Fruit fly (Drosophila melanogaster) whole organism, embryonic: ENCODE measurements around the gene Trpgamma.
A peak's percentile ranks its signal among the peaks of the same experiment; 100 is the strongest.

ENCODE experiments used
- Asciz ChIP-seq: fragments of 200-800 bp; sonication (Bioruptor generic); optimal IDR thresholded peaks from 2 replicates; lab custom pipeline; 2017; ENCODE audit warnings: missing biosample characterization, mild to moderate bottlenecking, missing genetic modification characterization, missing genetic modification reagents
- CG10147 ChIP-seq: fragments of 200-800 bp; sonication (Bioruptor generic); optimal IDR thresholded peaks from 2 replicates; lab custom pipeline; 2019; ENCODE audit warnings: missing biosample characterization, mild to moderate bottlenecking, missing genetic modification characterization, moderate library complexity
- CG11695 ChIP-seq: fragments of 200-800 bp; sonication (Bioruptor generic); IDR thresholded peaks from 3 replicates; pipeline ENCODE4 v1.3.6; 2022; ENCODE audit warnings: missing biosample characterization, missing genetic modification characterization
- CG12299 ChIP-seq: fragments of 200-800 bp; sonication (Bioruptor generic); optimal IDR thresholded peaks from 2 replicates; lab custom pipeline; 2018; ENCODE audit warnings: missing biosample characterization, mild to moderate bottlenecking, missing genetic modification characterization
- CG14667 ChIP-seq: fragments of 200-800 bp; sonication (Bioruptor generic); IDR thresholded peaks from 2 replicates; pipeline ENCODE4 v1.3.6; 2022; ENCODE audit warnings: missing biosample characterization, missing genetic modification characterization
- CG14965 ChIP-seq: fragments of 200-800 bp; sonication (Bioruptor generic); optimal IDR thresholded peaks from 2 replicates; lab custom pipeline; 2016; ENCODE audit warnings: missing biosample characterization, missing genetic modification characterization, borderline replicate concordance
- CG17568 ChIP-seq: fragments of 200-800 bp; sonication (Bioruptor generic); optimal IDR thresholded peaks from 2 replicates; lab custom pipeline; 2018; ENCODE audit warnings: missing biosample characterization, mild to moderate bottlenecking, missing genetic modification characterization, moderate library complexity
- CG30431 ChIP-seq: fragments of 200-800 bp; sonication (Bioruptor generic); optimal IDR thresholded peaks from 2 replicates; lab custom pipeline; 2017; ENCODE audit warnings: missing biosample characterization, missing genetic modification characterization
- CG31224 ChIP-seq: fragments of 200-800 bp; sonication (Bioruptor generic); IDR thresholded peaks from 2 replicates; pipeline ENCODE4 v1.3.6; 2022; ENCODE audit warnings: missing biosample characterization, missing genetic modification characterization
- CG31365 ChIP-seq: fragments of 200-800 bp; sonication (Bioruptor generic); optimal IDR thresholded peaks from 2 replicates; lab custom pipeline; 2018; ENCODE audit warnings: missing biosample characterization, mild to moderate bottlenecking, missing genetic modification characterization
- CG32532 ChIP-seq: fragments of 200-800 bp; sonication (Bioruptor generic); IDR thresholded peaks from 2 replicates; pipeline ENCODE4 v1.3.6; 2022; ENCODE audit warnings: missing biosample characterization, missing genetic modification characterization
- CG32767 ChIP-seq: fragments of 200-800 bp; sonication (Bioruptor generic); IDR thresholded peaks from 2 replicates; pipeline ENCODE4 v1.3.6; 2022; ENCODE audit warnings: missing biosample characterization, missing genetic modification characterization
- CG34376 ChIP-seq: fragments of 200-800 bp; sonication (Bioruptor generic); optimal IDR thresholded peaks from 2 replicates; lab custom pipeline; 2018; ENCODE audit warnings: missing biosample characterization, mild to moderate bottlenecking, missing genetic modification characterization
- CG3847 ChIP-seq: fragments of 200-800 bp; sonication (Bioruptor generic); IDR thresholded peaks from 2 replicates; pipeline ENCODE4 v1.3.6; 2022; ENCODE audit warnings: missing biosample characterization, missing genetic modification characterization
- CG7963 ChIP-seq: fragments of 200-800 bp; sonication (Bioruptor generic); IDR thresholded peaks from 3 replicates; pipeline ENCODE4 v1.3.6; 2022; ENCODE audit warnings: missing biosample characterization, missing genetic modification characterization; ENCODE audit not compliant: partially characterized antibody
- CG9727 ChIP-seq: fragments of 200-800 bp; sonication (Bioruptor generic); optimal IDR thresholded peaks from 3 replicates; lab custom pipeline; 2017; ENCODE audit warnings: missing biosample characterization, mild to moderate bottlenecking, missing genetic modification characterization
- Dll ChIP-seq: fragments of 200-800 bp; sonication (Bioruptor generic); IDR thresholded peaks from 4 replicates; pipeline ENCODE4 v1.3.6; 2022; ENCODE audit warnings: missing biosample characterization, missing genetic modification characterization; ENCODE audit not compliant: partially characterized antibody
- E2f1 ChIP-seq: fragments of 200-800 bp; sonication (Bioruptor generic); IDR thresholded peaks from 2 replicates; pipeline ENCODE4 v1.3.6; 2022; ENCODE audit warnings: missing biosample characterization, missing genetic modification characterization
- E2f2 ChIP-seq: fragments of 200-800 bp; sonication (Bioruptor generic); IDR thresholded peaks from 2 replicates; pipeline ENCODE4 v1.3.6; 2022; ENCODE audit warnings: missing biosample characterization, missing genetic modification characterization
- Lhr ChIP-seq: fragments of 200-800 bp; sonication (Bioruptor generic); optimal IDR thresholded peaks from 3 replicates; lab custom pipeline; 2017; ENCODE audit warnings: mild to moderate bottlenecking, missing biosample characterization, missing genetic modification reagents, missing genetic modification characterization
- MTF-1 ChIP-seq: fragments of 200-800 bp; sonication (Bioruptor generic); optimal IDR thresholded peaks from 2 replicates; lab custom pipeline; 2018; ENCODE audit warnings: missing biosample characterization, mild to moderate bottlenecking, missing genetic modification characterization, borderline replicate concordance
- Max ChIP-seq: fragments of 200-800 bp; sonication (Bioruptor generic); optimal IDR thresholded peaks from 2 replicates; lab custom pipeline; 2016; ENCODE audit warnings: missing biosample characterization, mild to moderate bottlenecking, missing genetic modification characterization
- Ssrp ChIP-seq: fragments of 200-800 bp; sonication (Bioruptor generic); optimal IDR thresholded peaks from 2 replicates; lab custom pipeline; 2018; ENCODE audit warnings: missing biosample characterization, mild to moderate bottlenecking, missing genetic modification characterization, moderate library complexity
- YL-1 ChIP-seq: fragments of 200-800 bp; sonication (Bioruptor generic); optimal IDR thresholded peaks from 3 replicates; lab custom pipeline; 2017; ENCODE audit warnings: missing biosample characterization, mild to moderate bottlenecking, missing genetic modification characterization
- ac ChIP-seq: fragments of 200-800 bp; sonication (Bioruptor generic); optimal IDR thresholded peaks from 3 replicates; lab custom pipeline; 2017; ENCODE audit warnings: missing biosample characterization, mild to moderate bottlenecking, missing genetic modification characterization
- bab2 ChIP-seq: fragments of 200-800 bp; sonication (Bioruptor generic); optimal IDR thresholded peaks from 2 replicates; lab custom pipeline; 2016; ENCODE audit warnings: missing biosample characterization, missing genetic modification characterization
- chinmo ChIP-seq: fragments of 200-800 bp; sonication (Bioruptor generic); IDR thresholded peaks from 4 replicates; pipeline ENCODE4 v1.3.6; 2022; ENCODE audit warnings: missing biosample characterization, missing genetic modification characterization; ENCODE audit not compliant: partially characterized antibody
- chn ChIP-seq: fragments of 200-800 bp; sonication (Bioruptor generic); optimal IDR thresholded peaks from 2 replicates; lab custom pipeline; 2016; ENCODE audit warnings: missing biosample characterization, missing genetic modification characterization
- crc ChIP-seq: fragments of 200-800 bp; sonication (Bioruptor generic); optimal IDR thresholded peaks from 2 replicates; lab custom pipeline; 2016; ENCODE audit warnings: missing biosample characterization, missing genetic modification characterization
- emc ChIP-seq: fragments of 200-800 bp; sonication (Bioruptor generic); optimal IDR thresholded peaks from 2 replicates; lab custom pipeline; 2016; ENCODE audit warnings: missing biosample characterization, missing genetic modification characterization
- fd96Cb ChIP-seq: fragments of 200-800 bp; sonication (Bioruptor generic); optimal IDR thresholded peaks from 2 replicates; lab custom pipeline; 2018; ENCODE audit warnings: missing biosample characterization, mild to moderate bottlenecking, missing genetic modification characterization, moderate library complexity
- ftz-f1 ChIP-seq: fragments of 200-800 bp; sonication (Bioruptor generic); optimal IDR thresholded peaks from 2 replicates; lab custom pipeline; 2016; ENCODE audit warnings: missing biosample characterization, missing genetic modification characterization
- gro ChIP-seq: fragments of 200-800 bp; sonication (Bioruptor generic); optimal IDR thresholded peaks from 2 replicates; lab custom pipeline; 2016; ENCODE audit warnings: missing biosample characterization, missing genetic modification characterization
- h ChIP-seq: fragments of >200 bp; optimal IDR thresholded peaks from 2 replicates; lab custom pipeline; 2017
- jumu ChIP-seq: fragments of 200-800 bp; sonication (Bioruptor generic); optimal IDR thresholded peaks from 3 replicates; lab custom pipeline; 2016; ENCODE audit warnings: missing biosample characterization, missing genetic modification characterization
- kay ChIP-seq: fragments of 200-800 bp; sonication (Bioruptor generic); optimal IDR thresholded peaks from 2 replicates; lab custom pipeline; 2016; ENCODE audit warnings: missing biosample characterization, missing genetic modification characterization
- lilli ChIP-seq: fragments of 200-800 bp; sonication (Bioruptor generic); optimal IDR thresholded peaks from 3 replicates; lab custom pipeline; 2016; ENCODE audit warnings: missing biosample characterization, missing genetic modification characterization
- nom ChIP-seq: fragments of 200-800 bp; sonication (Bioruptor generic); optimal IDR thresholded peaks from 2 replicates; lab custom pipeline; 2017; ENCODE audit warnings: missing biosample characterization, missing genetic modification characterization, mild to moderate bottlenecking, moderate library complexity, missing genetic modification reagents
- org-1 ChIP-seq: fragments of 200-800 bp; sonication (Bioruptor generic); optimal IDR thresholded peaks from 2 replicates; lab custom pipeline; 2017; ENCODE audit warnings: missing biosample characterization, missing genetic modification characterization
- peb ChIP-seq: fragments of 200-800 bp; sonication (Bioruptor generic); IDR thresholded peaks from 2 replicates; pipeline ENCODE4 v1.3.6; 2022; ENCODE audit warnings: missing biosample characterization, missing genetic modification characterization
- phol ChIP-seq: fragments of 200-800 bp; sonication (Bioruptor generic); optimal IDR thresholded peaks from 3 replicates; lab custom pipeline; 2018; ENCODE audit warnings: missing biosample characterization, mild to moderate bottlenecking, missing genetic modification characterization, moderate library complexity
- prd ChIP-seq, 3 experiments: fragments of >200 bp in 2 of 3; fragments of 200-800 bp in 1 of 3; sonication (Bioruptor generic) in 1 of 3; optimal IDR thresholded peaks in 2 of 3; IDR thresholded peaks in 1 of 3; 2 replicates in 2 of 3; 3 replicates in 1 of 3; pipeline versions ENCODE4 v1.3.6 to Lab custom; 2017 to 2022; ENCODE audit warnings: missing biosample characterization in 1 of 3, missing genetic modification characterization in 1 of 3
- sd ChIP-seq: fragments of 200-800 bp; sonication (Bioruptor generic); optimal IDR thresholded peaks from 3 replicates; lab custom pipeline; 2018; ENCODE audit warnings: missing biosample characterization, mild to moderate bottlenecking, missing genetic modification characterization, moderate library complexity
- seq ChIP-seq: fragments of 200-800 bp; sonication (Bioruptor generic); IDR thresholded peaks from 2 replicates; pipeline ENCODE4 v1.3.6; 2022; ENCODE audit warnings: missing biosample characterization, missing genetic modification characterization
- sisA ChIP-seq: fragments of 200-800 bp; sonication (Bioruptor generic); IDR thresholded peaks from 2 replicates; pipeline ENCODE4 v1.3.6; 2022; ENCODE audit warnings: missing biosample characterization, missing genetic modification characterization
- tin ChIP-seq: fragments of 200-800 bp; sonication (Bioruptor generic); optimal IDR thresholded peaks from 3 replicates; lab custom pipeline; 2016; ENCODE audit warnings: missing biosample characterization, missing genetic modification characterization
- tio ChIP-seq: fragments of 200-800 bp; sonication (Bioruptor generic); optimal IDR thresholded peaks from 2 replicates; lab custom pipeline; 2017; ENCODE audit warnings: missing biosample characterization, missing genetic modification characterization, inconsistent platforms
- toy ChIP-seq: fragments of 200-800 bp; sonication (Bioruptor generic); IDR thresholded peaks from 2 replicates; pipeline ENCODE4 v1.3.6; 2022; ENCODE audit warnings: missing biosample characterization, missing genetic modification characterization
- tx ChIP-seq: fragments of 200-800 bp; sonication (Bioruptor generic); optimal IDR thresholded peaks from 2 replicates; lab custom pipeline; 2016; ENCODE audit warnings: missing biosample characterization, missing genetic modification characterization
- z ChIP-seq: fragments of 200-800 bp; sonication (Bioruptor generic); IDR thresholded peaks from 3 replicates; pipeline ENCODE4 v1.3.6; 2022; ENCODE audit warnings: missing biosample characterization, missing genetic modification characterization

Trpgamma gene

dm6 chr2L:16676651-16677359, at the start of gene Trpgamma, which contains the start of gene her (continued):
- TF ChIP-seq CG32532 (GFP tag; lab: Robert Waterston, UW) (no peak), tin (peak; percentile 2), sd (no peak), CG14667 (no peak), ftz-f1 (no peak), CG31365 (tag; lab: Kevin White, UChicago) (no peak), Lhr (GFP tag; lab: Kevin White, UChicago) (peak; percentile 12), gro (GFP tag; lab: Kevin White, UChicago) (peak; percentile 53), MTF-1 (GFP tag; lab: Kevin White, UChicago) (no peak), emc (GFP tag; lab: Kevin White, UChicago) (no peak), lilli (GFP tag; lab: Kevin White, UChicago) (peak; percentile 28), CG14965 (GFP tag; lab: Kevin White, UChicago) (no peak), tx (no peak), E2f2 (GFP tag; lab: Robert Waterston, UW) (peak; percentile 92), prd (optimal IDR thresholded peaks at IDR 0.05; lab: Kevin White, UChicago) (no peak), prd (GFP tag; IDR thresholded peaks at IDR 0.05; lab: Robert Waterston, UW) (no peak), CG31224 (GFP tag; lab: Robert Waterston, UW) (no peak), bab2 (GFP tag; lab: Kevin White, UChicago) (no peak), toy (no peak), CG17568 (GFP tag; lab: Kevin White, UChicago) (no peak), CG11695 (GFP tag; lab: Robert Waterston, UW) (no peak), kay (GFP tag; lab: Kevin White, UChicago) (no peak), Asciz (GFP tag; lab: Kevin White, UChicago) (no peak), sisA (GFP tag; lab: Robert Waterston, UW) (no peak), z (GFP tag; lab: Robert Waterston, UW) (no peak), chinmo (GFP tag; lab: Robert Waterston, UW) (peak; percentile 61; the same call in 2 of the 4 replicates), YL-1 (GFP tag; lab: Kevin White, UChicago) (peak; percentile 56), seq (no peak), Dll (GFP tag; lab: Robert Waterston, UW) (peak; percentile 95), CG7963 (GFP tag; lab: Robert Waterston, UW) (peak; percentile 61; the same call in 2 of the 3 replicates), E2f1 (GFP tag; lab: Robert Waterston, UW) (no peak), tio (GFP tag; lab: Kevin White, UChicago) (no peak), CG10147 (GFP tag; lab: Kevin White, UChicago) (no peak), h (lab: Kevin White, UChicago) (no peak), phol (tag; lab: Kevin White, UChicago) (peak; percentile 10), chn (GFP tag; lab: Kevin White, UChicago) (no peak), crc (GFP tag; lab: Kevin White, UChicago) (no peak), org-1 (GFP tag; lab: Kevin White, UChicago) (no peak), CG9727 (peak; percentile 10), ac (GFP tag; lab: Kevin White, UChicago) (no peak), nom (GFP tag; lab: Kevin White, UChicago) (no peak), CG32767 (no peak), jumu (GFP tag; lab: Kevin White, UChicago) (no peak), fd96Cb (no peak), Max (GFP tag; lab: Kevin White, UChicago) (no peak), CG3847 (no peak), CG34376 (GFP tag; lab: Kevin White, UChicago) (no peak), peb (no peak), Ssrp (tag; lab: Kevin White, UChicago) (no peak), CG30431 (GFP tag; lab: Kevin White, UChicago) (no peak), CG12299 (tag; lab: Kevin White, UChicago) (no peak)
